Worm (Caenorhabditis elegans): ENCODE results near the gene phat-4.
A peak's percentile ranks its signal among the peaks of the same experiment; 100 is the strongest.

The phat-4 gene

DNA sequence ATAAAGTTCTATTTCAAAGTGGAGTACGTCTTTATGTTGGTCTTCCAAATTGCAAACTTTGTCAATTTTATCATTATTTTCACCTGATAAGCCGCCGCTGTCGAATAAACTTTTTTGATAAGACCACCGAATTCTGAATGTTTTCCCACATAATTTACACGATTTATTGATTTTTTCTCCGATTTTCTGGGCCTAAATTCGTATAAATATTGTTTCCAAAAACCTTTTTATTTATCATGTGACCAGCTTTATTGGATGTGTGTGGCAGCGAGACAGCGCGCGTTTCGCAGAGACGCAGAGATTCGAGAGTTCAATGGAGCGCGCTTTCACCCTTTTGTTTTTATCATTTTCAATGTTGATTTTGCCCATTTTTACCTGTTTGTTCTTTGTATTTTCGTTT lies 13.3 kb downstream of the phat-4 start:
- no peak for TF ChIP-seq ref-1 (GFP tag; conservative IDR thresholded peaks at IDR 0.05)
- no peak for TF ChIP-seq flt-1 (GFP tag; IDR thresholded peaks at IDR 0.05)
- TF ChIP-seq ztf-23 (GFP tag; IDR thresholded peaks at IDR 0.05) = no peak
- no peak for TF ChIP-seq med-1 (GFP tag; optimal IDR thresholded peaks at IDR 0.05; ENCODE audit: insufficient read depth)
- TF ChIP-seq tab-1 (GFP tag; IDR thresholded peaks at IDR 0.05) = no peak
- TF ChIP-seq T22C8.4 (GFP tag; IDR thresholded peaks at IDR 0.05) = no peak
- no peak for TF ChIP-seq klf-2 (GFP tag; conservative IDR thresholded peaks at IDR 0.05)
- TF ChIP-seq cog-1 (tag; optimal IDR thresholded peaks at IDR 0.05) = no peak
- no peak for TF ChIP-seq ztf-29 (GFP tag; IDR thresholded peaks at IDR 0.05)

ce11 chrV:4144205-4144604 lies 14.5 kb downstream of the phat-4 start, which contains the start of gene Y45G5AL.1:
Gene Y45G5AL.1, plus strand, starts transcription at chrV:4144505.
- no peak for TF ChIP-seq flt-1 (GFP tag; IDR thresholded peaks at IDR 0.05)
- TF ChIP-seq T22C8.4 (GFP tag; IDR thresholded peaks at IDR 0.05) = no peak
- no peak for TF ChIP-seq ztf-23 (GFP tag; IDR thresholded peaks at IDR 0.05)
- no peak for TF ChIP-seq ztf-29 (GFP tag; IDR thresholded peaks at IDR 0.05)
- no peak for TF ChIP-seq ref-1 (GFP tag; conservative IDR thresholded peaks at IDR 0.05)
- TF ChIP-seq cog-1 (tag; optimal IDR thresholded peaks at IDR 0.05) = no peak
- no peak for TF ChIP-seq tab-1 (GFP tag; IDR thresholded peaks at IDR 0.05)
- no peak for TF ChIP-seq med-1 (GFP tag; optimal IDR thresholded peaks at IDR 0.05; ENCODE audit: insufficient read depth)
- TF ChIP-seq klf-2 (GFP tag; conservative IDR thresholded peaks at IDR 0.05) = no peak

ce11 chrV:4151400-4151799 lies 21.7 kb downstream of the phat-4 start:
- TF ChIP-seq med-1 (GFP tag; optimal IDR thresholded peaks at IDR 0.05; ENCODE audit: insufficient read depth) = no peak
- TF ChIP-seq tab-1 (GFP tag; IDR thresholded peaks at IDR 0.05) = peak; percentile 47; the same call in 1 of the 2 replicates
- peak; percentile 48; the same call in 1 of the 2 replicates for TF ChIP-seq flt-1 (GFP tag; IDR thresholded peaks at IDR 0.05)
- TF ChIP-seq T22C8.4 (GFP tag; IDR thresholded peaks at IDR 0.05) = no peak
- no peak for TF ChIP-seq klf-2 (GFP tag; conservative IDR thresholded peaks at IDR 0.05)

- no peak for TF ChIP-seq ztf-29 (GFP tag; IDR thresholded peaks at IDR 0.05)
- TF ChIP-seq tab-1 (GFP tag; IDR thresholded peaks at IDR 0.05) = no peak
- no peak for TF ChIP-seq flt-1 (GFP tag; IDR thresholded peaks at IDR 0.05)
- no peak for TF ChIP-seq T22C8.4 (GFP tag; IDR thresholded peaks at IDR 0.05)
- TF ChIP-seq cog-1 (tag; optimal IDR thresholded peaks at IDR 0.05) = no peak
- no peak for TF ChIP-seq ref-1 (GFP tag; conservative IDR thresholded peaks at IDR 0.05)
- no peak for TF ChIP-seq ztf-23 (GFP tag; IDR thresholded peaks at IDR 0.05)
- TF ChIP-seq klf-2 (GFP tag; conservative IDR thresholded peaks at IDR 0.05) = no peak
- TF ChIP-seq med-1 (GFP tag; optimal IDR thresholded peaks at IDR 0.05; ENCODE audit: insufficient read depth) = no peak
Observed at ce11 chrV:4152200-4152599, 22.5 kb downstream of the phat-4 start, which contains the start of gene Y45G5AM.6. Gene Y45G5AM.6, minus strand, starts transcription at chrV:4152300.

ce11 chrV:4157291-4157690 lies 27.6 kb downstream of the phat-4 start:
- TF ChIP-seq tab-1 (GFP tag; IDR thresholded peaks at IDR 0.05) (no peak), flt-1 (GFP tag; IDR thresholded peaks at IDR 0.05) (no peak), ztf-23 (GFP tag; IDR thresholded peaks at IDR 0.05) (no peak), ref-1 (GFP tag; conservative IDR thresholded peaks at IDR 0.05) (no peak), ztf-29 (GFP tag; IDR thresholded peaks at IDR 0.05) (no peak), T22C8.4 (GFP tag; IDR thresholded peaks at IDR 0.05) (no peak), cog-1 (tag; optimal IDR thresholded peaks at IDR 0.05) (no peak)

DNA sequence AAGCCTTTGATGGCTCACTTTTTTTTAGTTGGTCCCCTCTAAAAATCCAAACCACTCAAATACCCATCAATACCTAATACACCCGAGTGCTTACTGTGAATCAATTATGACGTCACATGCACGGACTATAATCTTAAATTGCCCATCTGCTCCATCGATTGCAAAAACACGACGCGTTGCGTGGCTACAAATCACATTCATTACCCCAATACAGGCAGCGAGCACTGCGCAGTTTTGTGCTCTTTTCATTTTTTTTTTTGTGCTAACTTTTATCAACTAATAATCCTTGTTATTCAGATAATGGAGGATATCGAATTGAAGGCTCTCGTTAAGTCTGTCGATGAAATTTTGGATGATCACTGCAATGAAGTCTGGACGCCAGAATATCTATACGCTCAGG lies 30.4 kb downstream of the phat-4 start, which contains the start of gene Y45G5AM.5:
TSS of gene Y45G5AM.5 (plus strand) at position 301 of the 400 bp plus-strand sequence.
- TF ChIP-seq flt-1 (GFP tag; IDR thresholded peaks at IDR 0.05) (no peak), med-1 (GFP tag; optimal IDR thresholded peaks at IDR 0.05; ENCODE audit: insufficient read depth) (no peak), klf-2 (GFP tag; conservative IDR thresholded peaks at IDR 0.05) (no peak), ztf-29 (GFP tag; IDR thresholded peaks at IDR 0.05) (no peak), cog-1 (tag; optimal IDR thresholded peaks at IDR 0.05) (no peak), T22C8.4 (GFP tag; IDR thresholded peaks at IDR 0.05) (no peak), ztf-23 (GFP tag; IDR thresholded peaks at IDR 0.05) (no peak), tab-1 (GFP tag; IDR thresholded peaks at IDR 0.05) (no peak), ref-1 (GFP tag; conservative IDR thresholded peaks at IDR 0.05) (no peak)

DNA sequence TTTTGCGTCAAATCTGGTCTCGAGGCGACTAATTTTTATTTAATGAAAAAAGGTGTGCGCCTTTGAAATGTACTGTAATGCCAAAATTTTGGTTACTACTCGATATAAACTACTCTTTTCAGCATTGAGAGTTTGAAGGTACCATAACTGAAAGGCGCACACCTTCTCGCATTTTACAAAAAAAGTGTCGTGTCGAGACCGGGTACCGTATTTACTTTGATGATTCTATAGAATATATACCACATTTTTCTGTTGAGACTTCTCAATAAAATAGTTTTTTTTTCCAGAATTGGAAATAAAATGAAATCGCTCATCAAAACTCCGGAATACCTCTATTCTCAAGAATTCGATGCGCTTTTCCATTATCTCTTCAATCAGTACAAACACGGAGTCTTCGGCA lies 33.2 kb downstream of the phat-4 start, which contains the start of gene Y45G5AM.4:
TSS of gene Y45G5AM.4 (plus strand) at position 301 of the 400 bp plus-strand sequence.
- TF ChIP-seq cog-1 (tag; optimal IDR thresholded peaks at IDR 0.05) (no peak), T22C8.4 (GFP tag; IDR thresholded peaks at IDR 0.05) (no peak), klf-2 (GFP tag; conservative IDR thresholded peaks at IDR 0.05) (no peak), ref-1 (GFP tag; conservative IDR thresholded peaks at IDR 0.05) (no peak), tab-1 (GFP tag; IDR thresholded peaks at IDR 0.05) (no peak), flt-1 (GFP tag; IDR thresholded peaks at IDR 0.05) (no peak), ztf-23 (GFP tag; IDR thresholded peaks at IDR 0.05) (no peak), med-1 (GFP tag; optimal IDR thresholded peaks at IDR 0.05; ENCODE audit: insufficient read depth) (no peak), ztf-29 (GFP tag; IDR thresholded peaks at IDR 0.05) (no peak)

ce11 chrV:4164504-4164959 lies 34.8 kb downstream of the phat-4 start, which contains the start of gene Y45G5AM.3:
Gene Y45G5AM.3, plus strand, starts transcription at chrV:4164554.
- TF ChIP-seq klf-2 (GFP tag; conservative IDR thresholded peaks at IDR 0.05) (no peak), tab-1 (GFP tag; IDR thresholded peaks at IDR 0.05) (no peak), flt-1 (GFP tag; IDR thresholded peaks at IDR 0.05) (no peak), ref-1 (GFP tag; conservative IDR thresholded peaks at IDR 0.05) (no peak), cog-1 (tag; optimal IDR thresholded peaks at IDR 0.05) (no peak)

DNA sequence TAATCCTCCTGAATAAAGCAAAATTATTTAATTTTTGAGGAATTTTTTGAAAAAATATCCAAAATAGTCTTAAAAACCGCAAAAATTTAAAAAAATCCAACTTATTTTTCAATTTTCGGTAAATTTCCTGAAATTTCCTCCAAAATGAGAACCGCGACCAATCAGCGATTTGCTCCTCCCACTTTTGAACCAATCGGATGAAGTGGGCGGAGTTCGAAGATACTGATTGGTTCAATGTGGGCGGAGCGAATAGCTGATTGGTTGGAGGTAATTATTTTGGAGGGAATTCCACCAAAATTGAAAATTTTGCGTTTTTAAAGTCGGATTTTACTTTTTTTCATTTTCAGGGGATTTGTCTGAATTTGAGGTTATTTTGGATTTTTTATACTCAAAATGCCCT lies 38.3 kb downstream of the phat-4 start:
- TF ChIP-seq ztf-29 (GFP tag; IDR thresholded peaks at IDR 0.05) (no peak), flt-1 (GFP tag; IDR thresholded peaks at IDR 0.05) (no peak), med-1 (GFP tag; optimal IDR thresholded peaks at IDR 0.05; ENCODE audit: insufficient read depth) (no peak), cog-1 (tag; optimal IDR thresholded peaks at IDR 0.05) (no peak), klf-2 (GFP tag; conservative IDR thresholded peaks at IDR 0.05) (no peak), T22C8.4 (GFP tag; IDR thresholded peaks at IDR 0.05) (no peak), ref-1 (GFP tag; conservative IDR thresholded peaks at IDR 0.05) (no peak), tab-1 (GFP tag; IDR thresholded peaks at IDR 0.05) (no peak), ztf-23 (GFP tag; IDR thresholded peaks at IDR 0.05) (no peak)

ce11 chrV:4169658-4170057 lies 40.0 kb downstream of the phat-4 start:
- TF ChIP-seq cog-1 (tag; optimal IDR thresholded peaks at IDR 0.05) = no peak
- TF ChIP-seq T22C8.4 (GFP tag; IDR thresholded peaks at IDR 0.05) = no peak
- TF ChIP-seq flt-1 (GFP tag; IDR thresholded peaks at IDR 0.05) = no peak
- TF ChIP-seq med-1 (GFP tag; optimal IDR thresholded peaks at IDR 0.05; ENCODE audit: insufficient read depth) = no peak

All from whole organism, midembryonic.